Fruit fly (Drosophila melanogaster) whole organism, embryonic: ENCODE data around the gene CG10333.
A peak's percentile ranks its signal among the peaks of the same experiment; 100 is the strongest.

ENCODE experiments used
- Bteb2 ChIP-seq: fragments of 200-800 bp; sonication (Bioruptor generic); optimal IDR thresholded peaks from 2 replicates; lab custom pipeline; 2016; ENCODE audit warnings: missing biosample characterization, missing genetic modification characterization
- CG10565 ChIP-seq: fragments of 200-800 bp; sonication (Bioruptor generic); optimal IDR thresholded peaks from 3 replicates; lab custom pipeline; 2016; ENCODE audit warnings: missing biosample characterization, mild to moderate bottlenecking, missing genetic modification characterization
- CG11085 ChIP-seq: fragments of 200-800 bp; sonication (Bioruptor generic); IDR thresholded peaks from 2 replicates; pipeline ENCODE4 v1.3.6; 2022; ENCODE audit warnings: missing biosample characterization, missing genetic modification characterization
- CG11504 ChIP-seq: fragments of 200-800 bp; sonication (Bioruptor generic); optimal IDR thresholded peaks from 3 replicates; lab custom pipeline; 2019; ENCODE audit warnings: missing biosample characterization, mild to moderate bottlenecking, missing genetic modification characterization, moderate library complexity
- CG1233 ChIP-seq: fragments of 200-800 bp; sonication (Bioruptor generic); optimal IDR thresholded peaks from 4 replicates; lab custom pipeline; 2018; ENCODE audit warnings: missing biosample characterization, mild to moderate bottlenecking, missing genetic modification characterization
- CG13424 ChIP-seq: fragments of 200-800 bp; sonication (Bioruptor generic); optimal IDR thresholded peaks from 2 replicates; lab custom pipeline; 2019; ENCODE audit warnings: missing biosample characterization, mild to moderate bottlenecking, missing genetic modification characterization, moderate library complexity
- CG15073 ChIP-seq: fragments of 200-800 bp; sonication (Bioruptor generic); optimal IDR thresholded peaks from 2 replicates; lab custom pipeline; 2016; ENCODE audit warnings: missing biosample characterization, missing genetic modification characterization
- CG15479 ChIP-seq: fragments of 200-800 bp; sonication (Bioruptor generic); optimal IDR thresholded peaks from 3 replicates; lab custom pipeline; 2019; ENCODE audit warnings: missing biosample characterization, mild to moderate bottlenecking, missing genetic modification characterization, moderate library complexity
- CG16863 ChIP-seq: fragments of 200-800 bp; sonication (Bioruptor generic); optimal IDR thresholded peaks from 3 replicates; lab custom pipeline; 2016; ENCODE audit warnings: missing biosample characterization, missing genetic modification characterization
- CG17568 ChIP-seq: fragments of 200-800 bp; sonication (Bioruptor generic); optimal IDR thresholded peaks from 2 replicates; lab custom pipeline; 2018; ENCODE audit warnings: missing biosample characterization, mild to moderate bottlenecking, missing genetic modification characterization, moderate library complexity
- CG17802 ChIP-seq: fragments of 200-800 bp; sonication (Bioruptor generic); optimal IDR thresholded peaks from 2 replicates; lab custom pipeline; 2018; ENCODE audit warnings: missing biosample characterization, mild to moderate bottlenecking, missing genetic modification characterization, moderate library complexity
- CG30020 ChIP-seq: fragments of 200-800 bp; optimal IDR thresholded peaks from 2 replicates; lab custom pipeline; 2019; ENCODE audit warnings: missing biosample characterization, mild to moderate bottlenecking, missing genetic modification characterization, moderate library complexity
- CG30403 ChIP-seq: fragments of 200-800 bp; sonication (Bioruptor generic); optimal IDR thresholded peaks from 3 replicates; lab custom pipeline; 2016; ENCODE audit warnings: missing biosample characterization, missing genetic modification characterization
- CG31224 ChIP-seq: fragments of 200-800 bp; sonication (Bioruptor generic); IDR thresholded peaks from 2 replicates; pipeline ENCODE4 v1.3.6; 2022; ENCODE audit warnings: missing biosample characterization, missing genetic modification characterization
- CG32767 ChIP-seq: fragments of 200-800 bp; sonication (Bioruptor generic); IDR thresholded peaks from 2 replicates; pipeline ENCODE4 v1.3.6; 2022; ENCODE audit warnings: missing biosample characterization, missing genetic modification characterization
- CG32772 ChIP-seq: fragments of 200-800 bp; sonication (Bioruptor generic); IDR thresholded peaks from 2 replicates; pipeline ENCODE4 v1.3.6; 2022; ENCODE audit warnings: missing biosample characterization, missing genetic modification characterization
- CG4707 ChIP-seq: fragments of 200-800 bp; sonication (Bioruptor generic); optimal IDR thresholded peaks from 2 replicates; lab custom pipeline; 2018; ENCODE audit warnings: missing biosample characterization, mild to moderate bottlenecking, missing genetic modification characterization, moderate library complexity
- CG6272 ChIP-seq: fragments of 200-800 bp; sonication (Bioruptor generic); IDR thresholded peaks from 2 replicates; pipeline ENCODE4 v1.3.6; 2022; ENCODE audit warnings: missing biosample characterization, missing genetic modification characterization
- CG9609 ChIP-seq: fragments of 200-800 bp; sonication (Bioruptor generic); optimal IDR thresholded peaks from 3 replicates; lab custom pipeline; 2016; ENCODE audit warnings: missing biosample characterization, missing genetic modification characterization
- Dbx ChIP-seq: fragments of 200-800 bp; sonication (Bioruptor generic); IDR thresholded peaks from 3 replicates; pipeline ENCODE4 v1.3.6; 2022; ENCODE audit warnings: missing biosample characterization, missing genetic modification characterization
- Fer1 ChIP-seq: fragments of 200-800 bp; sonication (Bioruptor generic); optimal IDR thresholded peaks from 2 replicates; lab custom pipeline; 2017; ENCODE audit warnings: missing biosample characterization, mild to moderate bottlenecking, missing genetic modification characterization
- GATAe ChIP-seq: fragments of 200-800 bp; sonication (Bioruptor generic); conservative IDR thresholded peaks from 2 replicates; pipeline ENCODE4 v1.3.6; 2022; ENCODE audit warnings: missing biosample characterization, missing genetic modification characterization
- H15 ChIP-seq: fragments of 200-800 bp; sonication (Bioruptor generic); IDR thresholded peaks from 3 replicates; pipeline ENCODE4 v1.3.6; 2022; ENCODE audit warnings: missing biosample characterization, missing genetic modification characterization
- Hand ChIP-seq: fragments of 200-800 bp; sonication (Bioruptor generic); optimal IDR thresholded peaks from 2 replicates; lab custom pipeline; 2017; ENCODE audit warnings: mild to moderate bottlenecking, missing biosample characterization, missing genetic modification reagents, missing genetic modification characterization
- NFAT ChIP-seq: fragments of 200-800 bp; sonication (Bioruptor generic); IDR thresholded peaks from 2 replicates; pipeline ENCODE4 v1.3.6; 2022; ENCODE audit warnings: missing biosample characterization, missing genetic modification characterization
- Trl ChIP-seq, 3 experiments: fragments of >200 bp in 2 of 3; fragments of 200-800 bp in 1 of 3; sonication (Bioruptor generic) in 1 of 3; optimal IDR thresholded peaks; 2 replicates in 1 of 3; 3 replicates in 2 of 3; lab custom pipeline; 2016 to 2017; ENCODE audit warnings: missing biosample characterization in 1 of 3, missing genetic modification characterization in 1 of 3
- abd-A ChIP-seq: fragments of 200-800 bp; sonication (Bioruptor generic); optimal IDR thresholded peaks from 3 replicates; lab custom pipeline; 2019; ENCODE audit warnings: missing biosample characterization, mild to moderate bottlenecking, missing genetic modification characterization, moderate library complexity
- ara ChIP-seq: fragments of 200-800 bp; sonication (Bioruptor generic); IDR thresholded peaks from 2 replicates; pipeline ENCODE4 v1.3.6; 2022; ENCODE audit warnings: missing biosample characterization, missing genetic modification characterization
- ato ChIP-seq: fragments of 200-800 bp; sonication (Bioruptor generic); IDR thresholded peaks from 2 replicates; pipeline ENCODE4 v1.3.6; 2022; ENCODE audit warnings: missing biosample characterization, missing genetic modification characterization; ENCODE audit not compliant: partially characterized antibody
- bbx ChIP-seq: fragments of 200-800 bp; sonication (Bioruptor generic); IDR thresholded peaks from 2 replicates; pipeline ENCODE4 v1.3.6; 2022; ENCODE audit warnings: missing biosample characterization, missing genetic modification characterization; ENCODE audit not compliant: partially characterized antibody
- bigmax ChIP-seq: fragments of 200-800 bp; sonication (Bioruptor generic); optimal IDR thresholded peaks from 2 replicates; lab custom pipeline; 2018; ENCODE audit warnings: missing biosample characterization, mild to moderate bottlenecking, missing genetic modification characterization
- cato ChIP-seq: fragments of 200-800 bp; sonication (Bioruptor generic); optimal IDR thresholded peaks from 2 replicates; lab custom pipeline; 2016; ENCODE audit warnings: missing biosample characterization, missing genetic modification characterization, borderline replicate concordance
- chm ChIP-seq: fragments of 200-800 bp; sonication (Bioruptor generic); IDR thresholded peaks from 2 replicates; pipeline ENCODE4 v1.3.6; 2022; ENCODE audit warnings: missing biosample characterization, missing genetic modification characterization
- chn ChIP-seq: fragments of 200-800 bp; sonication (Bioruptor generic); optimal IDR thresholded peaks from 2 replicates; lab custom pipeline; 2016; ENCODE audit warnings: missing biosample characterization, missing genetic modification characterization
- fd3F ChIP-seq: fragments of 200-800 bp; sonication (Bioruptor generic); optimal IDR thresholded peaks from 2 replicates; lab custom pipeline; 2018; ENCODE audit warnings: missing biosample characterization, mild to moderate bottlenecking, missing genetic modification characterization, moderate library complexity
- ind ChIP-seq: fragments of 200-800 bp; sonication (Bioruptor generic); optimal IDR thresholded peaks from 3 replicates; lab custom pipeline; 2016; ENCODE audit warnings: missing biosample characterization, missing genetic modification characterization
- insv ChIP-seq, 2 experiments: fragments of 200-800 bp; sonication (Bioruptor generic); optimal IDR thresholded peaks; 3 replicates each; lab custom pipeline; 2016 to 2018; ENCODE audit warnings: missing biosample characterization in 2 of 2, missing genetic modification characterization in 2 of 2
- knrl ChIP-seq: fragments of 200-800 bp; sonication (Bioruptor generic); IDR thresholded peaks from 3 replicates; pipeline ENCODE4 v1.3.6; 2022; ENCODE audit warnings: missing biosample characterization, missing genetic modification characterization; ENCODE audit not compliant: partially characterized antibody
- luna ChIP-seq: fragments of 200-800 bp; sonication (Bioruptor generic); optimal IDR thresholded peaks from 2 replicates; lab custom pipeline; 2016; ENCODE audit warnings: missing biosample characterization, missing genetic modification characterization
- onecut ChIP-seq: fragments of 200-800 bp; sonication (Bioruptor generic); IDR thresholded peaks from 2 replicates; pipeline ENCODE4 v1.3.6; 2022; ENCODE audit warnings: missing biosample characterization, missing genetic modification characterization
- org-1 ChIP-seq: fragments of 200-800 bp; sonication (Bioruptor generic); optimal IDR thresholded peaks from 2 replicates; lab custom pipeline; 2017; ENCODE audit warnings: missing biosample characterization, missing genetic modification characterization
- psq ChIP-seq: fragments of 200-800 bp; sonication (Bioruptor generic); optimal IDR thresholded peaks from 2 replicates; lab custom pipeline; 2017; ENCODE audit warnings: missing biosample characterization, missing genetic modification characterization
- pzg ChIP-seq: fragments of 200-800 bp; sonication (Bioruptor generic); optimal IDR thresholded peaks from 3 replicates; lab custom pipeline; 2018; ENCODE audit warnings: missing biosample characterization, mild to moderate bottlenecking, missing genetic modification characterization, moderate library complexity
- run ChIP-seq: fragments of 200-800 bp; sonication (Bioruptor generic); optimal IDR thresholded peaks from 3 replicates; lab custom pipeline; 2018; ENCODE audit warnings: missing biosample characterization, mild to moderate bottlenecking, missing genetic modification characterization
- salm ChIP-seq: fragments of 200-800 bp; sonication (Bioruptor generic); optimal IDR thresholded peaks from 2 replicates; lab custom pipeline; 2018; ENCODE audit warnings: missing biosample characterization, mild to moderate bottlenecking, missing genetic modification characterization
- slbo ChIP-seq: fragments of 200-800 bp; sonication (Bioruptor generic); IDR thresholded peaks from 2 replicates; pipeline ENCODE4 v1.3.6; 2022; ENCODE audit warnings: missing biosample characterization, missing genetic modification characterization
- sqz ChIP-seq: fragments of 200-800 bp; sonication (Bioruptor generic); optimal IDR thresholded peaks from 3 replicates; lab custom pipeline; 2018; ENCODE audit warnings: missing biosample characterization, mild to moderate bottlenecking, missing genetic modification characterization
- tgo ChIP-seq: fragments of 200-800 bp; sonication (Bioruptor generic); IDR thresholded peaks from 3 replicates; pipeline ENCODE4 v1.3.6; 2022; ENCODE audit warnings: missing biosample characterization, missing genetic modification characterization
- tll ChIP-seq, 2 experiments: fragments of 200-800 bp in 1 of 2; fragments of >200 bp in 1 of 2; sonication (Bioruptor generic) in 1 of 2; optimal IDR thresholded peaks; 2 replicates each; lab custom pipeline; 2017 to 2019; ENCODE audit warnings: missing biosample characterization in 2 of 2, missing genetic modification characterization in 2 of 2, mild to moderate bottlenecking in 1 of 2, moderate library complexity in 1 of 2
- ttk ChIP-seq: fragments of 200-800 bp; sonication (Bioruptor generic); IDR thresholded peaks from 2 replicates; pipeline ENCODE4 v2.1.2; 2022; ENCODE audit warnings: missing biosample characterization, missing genetic modification characterization

The CG10333 gene

DNA sequence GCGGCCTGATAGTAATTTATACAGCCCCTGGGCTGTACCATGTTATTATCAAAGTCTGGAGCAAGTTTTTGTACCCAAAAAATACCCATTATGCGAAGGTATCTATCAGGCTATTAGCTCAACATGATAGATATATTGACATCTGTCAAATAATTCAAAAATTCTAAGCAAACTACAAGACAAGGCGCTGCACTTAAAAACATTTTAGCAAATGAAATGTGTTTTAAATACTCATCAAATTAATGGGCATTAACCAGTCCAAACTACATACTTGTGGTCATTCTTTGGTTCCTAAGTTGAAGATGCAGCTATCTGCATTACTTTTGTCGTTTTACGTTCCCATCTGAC lies 46.7 kb downstream of the CG10333 start (continued):
- TF ChIP-seq CG31224 (GFP tag; lab: Robert Waterston, UW) (peak; percentile 61), CG10565 (GFP tag; lab: Kevin White, UChicago) (peak; percentile 55), CG4707 (peak; percentile 62), chn (peak; percentile 69), CG30403 (GFP tag; lab: Kevin White, UChicago) (peak; percentile 65), CG15479 (GFP tag; lab: Kevin White, UChicago) (peak; percentile 4), CG32772 (GFP tag; lab: Robert Waterston, UW) (peak; percentile 84), pzg (GFP tag; lab: Kevin White, UChicago) (no peak), CG1233 (GFP tag; lab: Kevin White, UChicago) (peak; percentile 71), CG17568 (GFP tag; lab: Kevin White, UChicago) (no peak), cato (no peak), Dbx (GFP tag; lab: Robert Waterston, UW) (no peak), CG30020 (tag; lab: Kevin White, UChicago) (no peak), Trl (optimal IDR thresholded peaks at IDR 0.05; lab: Kevin White, UChicago) (no peak), Trl (GFP tag; optimal IDR thresholded peaks at IDR 0.05; lab: Kevin White, UChicago) (peak; percentile 57), bbx (GFP tag; lab: Robert Waterston, UW) (no peak), Hand (GFP tag; lab: Kevin White, UChicago) (no peak), fd3F (GFP tag; lab: Kevin White, UChicago) (no peak), CG17802 (tag; lab: Kevin White, UChicago) (peak; percentile 66), GATAe (GFP tag; lab: Robert Waterston, UW) (no peak), psq (GFP tag; lab: Kevin White, UChicago) (peak; percentile 15), run (tag; lab: Kevin White, UChicago) (peak; percentile 2), org-1 (peak; percentile 15), CG15073 (GFP tag; lab: Kevin White, UChicago) (no peak), H15 (GFP tag; lab: Robert Waterston, UW) (peak; percentile 75), CG32767 (GFP tag; lab: Robert Waterston, UW) (0 out of 2 replicates have a peak, but pooled peaks have one; percentile 48), chm (no peak; the same call in 1 of the 2 replicates), knrl (no peak), CG6272 (GFP tag; lab: Robert Waterston, UW) (peak; percentile 47), Bteb2 (GFP tag; lab: Kevin White, UChicago) (no peak), CG13424 (peak; percentile 39), NFAT (GFP tag; lab: Robert Waterston, UW) (0 out of 2 replicates have a peak, but pooled peaks have one; percentile 38), ind (GFP tag; lab: Kevin White, UChicago) (peak; percentile 77), salm (tag; lab: Kevin White, UChicago) (no peak), ara (GFP tag; lab: Robert Waterston, UW) (peak; percentile 91), ttk (peak; percentile 75), CG11504 (tag; lab: Kevin White, UChicago) (peak; percentile 64), luna (GFP tag; lab: Kevin White, UChicago) (no peak), slbo (GFP tag; lab: Robert Waterston, UW) (peak; percentile 44), CG11085 (GFP tag; lab: Robert Waterston, UW) (0 out of 2 replicates have a peak, but pooled peaks have one; percentile 41), insv (GFP tag; optimal IDR thresholded peaks at IDR 0.05; lab: Kevin White, UChicago) (no peak), CG9609 (GFP tag; lab: Kevin White, UChicago) (no peak), ato (GFP tag; lab: Robert Waterston, UW) (no peak), sqz (GFP tag; lab: Kevin White, UChicago) (peak; percentile 52), onecut (GFP tag; lab: Robert Waterston, UW) (peak; percentile 34), Fer1 (GFP tag; lab: Kevin White, UChicago) (peak; percentile 18), tgo (GFP tag; lab: Robert Waterston, UW) (peak; percentile 70), abd-A (tag; lab: Kevin White, UChicago) (no peak), CG16863 (GFP tag; lab: Kevin White, UChicago) (peak; percentile 68), tll (GFP tag; optimal IDR thresholded peaks at IDR 0.05; lab: Kevin White, UChicago) (peak in 1 of 2 experiments; percentile 4), bigmax (GFP tag; lab: Kevin White, UChicago) (no peak)
